Worm (Caenorhabditis elegans) whole organism, mixed stage, embryonic: ENCODE measurements around the gene dod-23.

Source experiments
- nhr-76 ChIP-seq: sonication (generic microtip); optimal IDR thresholded peaks from 2 replicates; lab custom pipeline; 2017; ENCODE audit warnings: missing biosample characterization, missing genetic modification characterization
- sem-2 ChIP-seq: fragments of 200-800 bp; sonication (Bioruptor generic); optimal IDR thresholded peaks from 2 replicates; lab custom pipeline; 2018; ENCODE audit warnings: mild to moderate bottlenecking, missing genetic modification characterization, missing compliant biosample characterization
- unc-62 ChIP-seq: fragments of 150-350 bp; optimal IDR thresholded peaks from 2 replicates; lab custom pipeline; 2014; ENCODE audit warnings: missing biosample characterization, missing genetic modification reagents, missing genetic modification characterization

ce11 chrII:8353288-8353687 is 45.7 kb downstream of the dod-23 start:
- TF ChIP-seq sem-2 (GFP tag; lab: Kevin White, UChicago): no peak
- no peak for TF ChIP-seq unc-62 (GFP tag; lab: Kevin White, UChicago)
- TF ChIP-seq nhr-76 (tag; lab: Kevin White, UChicago): no peak
